Fruit fly (Drosophila melanogaster): ENCODE measurements around the gene CG9981.

- no peak for TF ChIP-seq CG31627 (GFP tag; optimal IDR thresholded peaks at IDR 0.05)
- no peak for TF ChIP-seq Ets96B (tag; optimal IDR thresholded peaks at IDR 0.05)
- TF ChIP-seq Gug (GFP tag; IDR thresholded peaks at IDR 0.05), result no peak
- TF ChIP-seq CG10669 (GFP tag; optimal IDR thresholded peaks at IDR 0.05), result no peak
Observed at dm6 chrX:16424296-16424695, 19.4 kb upstream of the CG9981 start.
